Worm (Caenorhabditis elegans) whole organism, L1 larva: ENCODE data around the gene C04A2.15.
A peak's percentile ranks its signal among the peaks of the same experiment; 100 is the strongest.

Source experiments
- C04F5.9 ChIP-seq: sonication (generic microtip); optimal IDR thresholded peaks from 2 replicates; lab custom pipeline; 2016; ENCODE audit warnings: missing genetic modification characterization, missing compliant biosample characterization
- Y116A8C.19 ChIP-seq: sonication (generic microtip); optimal IDR thresholded peaks from 2 replicates; lab custom pipeline; 2016; ENCODE audit warnings: missing compliant biosample characterization, missing genetic modification characterization, borderline replicate concordance
- alr-1 ChIP-seq: fragments of 200-800 bp; sonication (Bioruptor generic); optimal IDR thresholded peaks from 2 replicates; lab custom pipeline; 2018; ENCODE audit warnings: borderline replicate concordance, mild to moderate bottlenecking, missing genetic modification characterization, missing compliant biosample characterization
- blmp-1 ChIP-seq: fragments of 150-350 bp; optimal IDR thresholded peaks from 2 replicates; lab custom pipeline; 2014; ENCODE audit warnings: missing biosample characterization, missing genetic modification characterization
- ceh-82 ChIP-seq, 3 experiments: fragments of 150-350 bp in 1 of 3; sonication (generic microtip) in 2 of 3; optimal IDR thresholded peaks; 2 replicates each; lab custom pipeline; 2014 to 2017; ENCODE audit warnings: missing biosample characterization in 3 of 3, missing genetic modification characterization in 3 of 3
- ceh-88 ChIP-seq: fragments of 200-800 bp; sonication (Bioruptor generic); IDR thresholded peaks from 2 replicates; pipeline ENCODE4 v1.3.6; 2022; ENCODE audit warnings: missing genetic modification characterization, missing compliant biosample characterization
- dsc-1 ChIP-seq: sonication (generic microtip); optimal IDR thresholded peaks from 2 replicates; lab custom pipeline; 2016; ENCODE audit warnings: mild to moderate bottlenecking, missing genetic modification characterization, missing compliant biosample characterization
- efl-1 ChIP-seq, 4 experiments: fragments of 150-350 bp; optimal IDR thresholded peaks in 3 of 4; peaks in 1 of 4; 1 replicate in 1 of 4; 2 replicates in 3 of 4; lab custom pipeline; 2014; ENCODE audit warnings: missing biosample characterization in 2 of 4, missing genetic modification characterization in 2 of 4, missing genetic modification reagents in 2 of 4
- efl-3 ChIP-seq: fragments of 200-800 bp; sonication (Bioruptor generic); optimal IDR thresholded peaks from 2 replicates; lab custom pipeline; 2018; ENCODE audit warnings: mild to moderate bottlenecking, missing genetic modification characterization, missing compliant biosample characterization
- egl-13 ChIP-seq: sonication (generic microtip); optimal IDR thresholded peaks from 2 replicates; lab custom pipeline; 2016; ENCODE audit warnings: missing genotype, missing genetic modification reagents, missing genetic modification characterization, missing compliant biosample characterization
- egl-27 ChIP-seq, 2 experiments: fragments of 150-350 bp in 1 of 2; sonication (generic microtip); optimal IDR thresholded peaks; 3 replicates each; lab custom pipeline; 2017 to 2018; ENCODE audit warnings: missing biosample characterization in 2 of 2, missing genetic modification characterization in 2 of 2, missing genetic modification reagents in 2 of 2
- fkh-10 ChIP-seq: sonication (generic microtip); optimal IDR thresholded peaks from 2 replicates; lab custom pipeline; 2017; ENCODE audit warnings: missing biosample characterization, missing genetic modification reagents, missing genetic modification characterization
- fkh-8 ChIP-seq: sonication (generic microtip); optimal IDR thresholded peaks from 2 replicates; lab custom pipeline; 2016; ENCODE audit warnings: mild to moderate bottlenecking, missing genetic modification characterization, missing compliant biosample characterization
- fos-1 ChIP-seq: fragments of 150-350 bp; optimal IDR thresholded peaks from 2 replicates; lab custom pipeline; 2014; ENCODE audit warnings: missing biosample characterization, missing genetic modification characterization
- grh-1 ChIP-seq: fragments of 200-800 bp; sonication (Bioruptor generic); IDR thresholded peaks from 2 replicates; pipeline ENCODE4 v1.3.6; 2022; ENCODE audit warnings: missing genetic modification reagents, missing genetic modification characterization, missing compliant biosample characterization
- hlh-4 ChIP-seq: sonication (generic microtip); optimal IDR thresholded peaks from 2 replicates; lab custom pipeline; 2016; ENCODE audit warnings: mild to moderate bottlenecking, missing genetic modification characterization, missing compliant biosample characterization
- lin-14 ChIP-seq: fragments of 200-800 bp; sonication (Bioruptor generic); optimal IDR thresholded peaks from 2 replicates; lab custom pipeline; 2018; ENCODE audit warnings: mild to moderate bottlenecking, missing genetic modification characterization, moderate library complexity, missing compliant biosample characterization
- lin-15B ChIP-seq: fragments of 150-350 bp; sonication (generic microtip); optimal IDR thresholded peaks from 3 replicates; lab custom pipeline; 2014; ENCODE audit warnings: missing biosample characterization, missing genetic modification characterization
- lin-39 ChIP-seq: fragments of 150-350 bp; optimal IDR thresholded peaks from 2 replicates; lab custom pipeline; 2014; ENCODE audit warnings: missing biosample characterization, missing genetic modification reagents, missing genetic modification characterization
- lir-3 ChIP-seq: sonication (generic microtip); optimal IDR thresholded peaks from 2 replicates; lab custom pipeline; 2016; ENCODE audit warnings: mild to moderate bottlenecking, missing genetic modification characterization, moderate library complexity, missing compliant biosample characterization; ENCODE audit not compliant: poor library complexity
- mab-9 ChIP-seq: fragments of 200-800 bp; sonication (Bioruptor generic); IDR thresholded peaks from 2 replicates; pipeline ENCODE4 v1.3.6; 2022; ENCODE audit warnings: missing genetic modification reagents, missing genetic modification characterization, missing compliant biosample characterization
- mdl-1 ChIP-seq, 2 experiments: fragments of 150-350 bp; optimal IDR thresholded peaks; 2 replicates each; lab custom pipeline; 2014 to 2017; ENCODE audit warnings: missing biosample characterization in 2 of 2, missing genetic modification characterization in 2 of 2, inconsistent platforms in 1 of 2
- nhr-11 ChIP-seq: fragments of 150-350 bp; optimal IDR thresholded peaks from 2 replicates; lab custom pipeline; 2014; ENCODE audit warnings: missing biosample characterization, missing genetic modification characterization
- nhr-19 ChIP-seq: fragments of 200-800 bp; sonication (Bioruptor generic); conservative IDR thresholded peaks from 2 replicates; pipeline ENCODE4 v1.3.6; 2022; ENCODE audit warnings: missing genetic modification characterization, missing compliant biosample characterization
- nhr-47 ChIP-seq: sonication (generic microtip); optimal IDR thresholded peaks from 2 replicates; lab custom pipeline; 2016; ENCODE audit warnings: mild to moderate bottlenecking, missing genetic modification characterization, moderate library complexity, missing compliant biosample characterization
- nhr-71 ChIP-seq: sonication (generic microtip); optimal IDR thresholded peaks from 2 replicates; lab custom pipeline; 2016; ENCODE audit warnings: mild to moderate bottlenecking, missing genetic modification characterization, moderate library complexity, missing compliant biosample characterization
- nhr-77 ChIP-seq: fragments of 150-350 bp; optimal IDR thresholded peaks from 2 replicates; lab custom pipeline; 2014; ENCODE audit warnings: missing biosample characterization, missing genetic modification characterization
- nhr-85 ChIP-seq: sonication (generic microtip); peaks from one replicate; lab custom pipeline; 2016; ENCODE audit warnings: missing genetic modification characterization, inconsistent platforms, missing compliant biosample characterization
- nhr-90 ChIP-seq: sonication (generic microtip); optimal IDR thresholded peaks from 2 replicates; lab custom pipeline; 2016; ENCODE audit warnings: mild to moderate bottlenecking, missing genetic modification characterization, missing compliant biosample characterization; ENCODE audit not compliant: poor library complexity
- pax-3 ChIP-seq: fragments of 200-800 bp; sonication (Bioruptor generic); optimal IDR thresholded peaks from 2 replicates; lab custom pipeline; 2018; ENCODE audit warnings: mild to moderate bottlenecking, missing genetic modification characterization, moderate library complexity, missing compliant biosample characterization
- rnt-1 ChIP-seq: sonication (generic microtip); optimal IDR thresholded peaks from 2 replicates; lab custom pipeline; 2016; ENCODE audit warnings: mild to moderate bottlenecking, missing genetic modification characterization, moderate library complexity, missing compliant biosample characterization
- skn-1 ChIP-seq: fragments of 150-350 bp; optimal IDR thresholded peaks from 2 replicates; lab custom pipeline; 2014; ENCODE audit warnings: missing biosample characterization, missing genetic modification characterization
- snpc-4 ChIP-seq: fragments of 150-350 bp; optimal IDR thresholded peaks from 2 replicates; lab custom pipeline; 2014; ENCODE audit warnings: missing biosample characterization, missing genetic modification characterization
- sptf-1 ChIP-seq: fragments of 150-350 bp; optimal IDR thresholded peaks from 2 replicates; lab custom pipeline; 2014; ENCODE audit warnings: missing biosample characterization, missing genetic modification characterization
- sup-37 ChIP-seq: fragments of 200-800 bp; sonication (Bioruptor generic); optimal IDR thresholded peaks from 2 replicates; lab custom pipeline; 2018; ENCODE audit warnings: mild to moderate bottlenecking, missing genetic modification characterization, missing compliant biosample characterization
- swsn-7 ChIP-seq: sonication (generic microtip); optimal IDR thresholded peaks from 2 replicates; lab custom pipeline; 2016; ENCODE audit warnings: missing genetic modification characterization, missing compliant biosample characterization
- tbx-2 ChIP-seq: sonication (generic microtip); optimal IDR thresholded peaks from 2 replicates; lab custom pipeline; 2016; ENCODE audit warnings: missing genetic modification characterization, missing compliant biosample characterization
- tlp-1 ChIP-seq: fragments of 150-350 bp; optimal IDR thresholded peaks from 2 replicates; lab custom pipeline; 2014; ENCODE audit warnings: missing biosample characterization, missing genetic modification characterization
- unc-130 ChIP-seq: fragments of 150-350 bp; optimal IDR thresholded peaks from 2 replicates; lab custom pipeline; 2017; ENCODE audit warnings: missing biosample characterization, missing genetic modification characterization, inconsistent platforms
- unc-30 ChIP-seq: sonication (generic microtip); optimal IDR thresholded peaks from 2 replicates; lab custom pipeline; 2017; ENCODE audit warnings: missing biosample characterization, missing genetic modification characterization
- vab-15 ChIP-seq: sonication (generic microtip); optimal IDR thresholded peaks from 2 replicates; lab custom pipeline; 2017; ENCODE audit warnings: missing genotype, mild to moderate bottlenecking, missing genetic modification characterization, missing compliant biosample characterization
- zag-1 ChIP-seq: fragments of 150-350 bp; optimal IDR thresholded peaks from 2 replicates; lab custom pipeline; 2014; ENCODE audit warnings: missing biosample characterization, missing genetic modification characterization
- ztf-4 ChIP-seq: fragments of 150-350 bp; optimal IDR thresholded peaks from 2 replicates; lab custom pipeline; 2014; ENCODE audit warnings: missing biosample characterization, missing genetic modification characterization

Gene C04A2.15

DNA sequence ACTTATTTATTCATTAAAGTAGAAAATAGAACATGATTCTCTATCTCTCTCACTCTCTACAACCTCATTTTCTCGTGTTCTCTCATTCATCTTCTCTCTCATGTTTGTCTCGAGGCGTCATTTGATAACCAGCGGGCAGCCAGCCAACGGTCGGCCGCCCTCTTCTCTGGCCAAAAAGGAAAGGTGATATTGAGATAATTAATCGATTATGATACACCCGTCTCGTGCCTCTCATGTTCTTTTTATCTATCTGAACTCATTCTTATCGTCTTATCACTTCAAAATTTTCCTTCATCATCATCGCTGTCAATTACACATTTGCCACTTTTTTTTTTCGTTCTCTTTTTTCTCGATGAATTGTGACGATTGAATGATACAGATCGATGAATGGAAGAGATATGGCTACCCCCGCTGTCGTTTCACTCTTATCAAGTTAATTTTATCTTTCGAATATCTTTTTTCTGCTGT lies 9.4 kb upstream of the C04A2.15 start (continued):
- TF ChIP-seq mdl-1 (tag; optimal IDR thresholded peaks at IDR 0.05; lab: Kevin White, UChicago) (peak in 1 of 2 experiments; percentile 78), sup-37 (GFP tag; lab: Kevin White, UChicago) (no peak), tbx-2 (tag; lab: Kevin White, UChicago) (peak; percentile 85), tlp-1 (tag; lab: Kevin White, UChicago) (peak; percentile 16), fos-1 (tag; lab: Kevin White, UChicago) (peak; percentile 11), lin-39 (tag; lab: Kevin White, UChicago) (no peak), swsn-7 (tag; lab: Kevin White, UChicago) (peak; percentile 30), dsc-1 (tag; lab: Kevin White, UChicago) (peak; percentile 58)

DNA sequence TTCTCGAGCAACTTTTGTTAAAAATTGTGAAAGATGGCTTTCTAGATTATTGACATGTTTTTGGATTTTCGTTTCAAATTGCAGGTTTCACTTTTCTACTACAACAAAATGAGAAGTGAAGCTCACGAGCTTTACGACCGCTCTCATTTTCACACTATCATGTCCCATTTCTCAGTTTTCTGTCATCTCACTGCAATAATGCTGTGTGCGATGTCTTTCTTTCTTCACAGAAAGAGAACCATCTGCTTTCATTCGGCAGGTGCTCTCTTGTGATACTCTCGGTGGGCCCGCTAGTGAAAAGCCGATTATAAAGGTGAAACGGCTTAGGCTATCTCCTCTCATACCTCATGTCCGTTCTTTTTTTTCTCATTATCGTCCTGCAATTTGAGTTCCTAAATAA lies 8.8 kb upstream of the C04A2.15 start:
- TF ChIP-seq nhr-85 (tag; lab: Kevin White, UChicago) (no peak), egl-27 (tag; optimal IDR thresholded peaks at IDR 0.05; lab: Kevin White, UChicago) (peak in 1 of 2 experiments; percentile 45), rnt-1 (tag; lab: Kevin White, UChicago) (peak; percentile 47), nhr-77 (tag; lab: Kevin White, UChicago) (no peak), fos-1 (tag; lab: Kevin White, UChicago) (no peak)

DNA sequence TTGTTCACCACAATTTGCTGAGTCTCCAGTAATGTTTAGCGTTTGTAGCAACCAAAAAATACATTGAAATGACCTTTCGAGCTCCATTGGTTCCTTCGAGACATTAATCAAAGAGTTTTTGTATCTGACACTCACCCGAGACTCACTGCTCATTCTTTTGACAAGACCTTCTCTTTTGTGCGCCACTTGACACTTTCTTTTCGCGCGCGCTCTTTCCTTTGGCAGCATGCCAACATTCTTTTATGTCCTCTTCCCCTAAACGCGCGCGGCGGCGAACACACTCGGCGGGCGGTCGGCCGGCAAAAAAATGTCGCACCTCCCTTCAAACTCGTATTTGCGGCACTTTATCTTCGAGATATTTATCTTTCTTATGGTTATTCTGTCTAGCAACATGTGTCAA lies 8.4 kb upstream of the C04A2.15 start:
- TF ChIP-seq C04F5.9 (no peak), rnt-1 (tag; lab: Kevin White, UChicago) (no peak), fos-1 (tag; lab: Kevin White, UChicago) (no peak), lin-14 (GFP tag; lab: Kevin White, UChicago) (peak; percentile 66), unc-130 (tag; lab: Kevin White, UChicago) (no peak), alr-1 (tag; lab: Kevin White, UChicago) (no peak), nhr-85 (tag; lab: Kevin White, UChicago) (peak; percentile 62), ceh-82 (tag; optimal IDR thresholded peaks at IDR 0.05; lab: Kevin White, UChicago) (peak in 1 of 3 experiments; percentile 7), blmp-1 (peak; percentile 15), hlh-4 (tag; lab: Kevin White, UChicago) (no peak)

DNA sequence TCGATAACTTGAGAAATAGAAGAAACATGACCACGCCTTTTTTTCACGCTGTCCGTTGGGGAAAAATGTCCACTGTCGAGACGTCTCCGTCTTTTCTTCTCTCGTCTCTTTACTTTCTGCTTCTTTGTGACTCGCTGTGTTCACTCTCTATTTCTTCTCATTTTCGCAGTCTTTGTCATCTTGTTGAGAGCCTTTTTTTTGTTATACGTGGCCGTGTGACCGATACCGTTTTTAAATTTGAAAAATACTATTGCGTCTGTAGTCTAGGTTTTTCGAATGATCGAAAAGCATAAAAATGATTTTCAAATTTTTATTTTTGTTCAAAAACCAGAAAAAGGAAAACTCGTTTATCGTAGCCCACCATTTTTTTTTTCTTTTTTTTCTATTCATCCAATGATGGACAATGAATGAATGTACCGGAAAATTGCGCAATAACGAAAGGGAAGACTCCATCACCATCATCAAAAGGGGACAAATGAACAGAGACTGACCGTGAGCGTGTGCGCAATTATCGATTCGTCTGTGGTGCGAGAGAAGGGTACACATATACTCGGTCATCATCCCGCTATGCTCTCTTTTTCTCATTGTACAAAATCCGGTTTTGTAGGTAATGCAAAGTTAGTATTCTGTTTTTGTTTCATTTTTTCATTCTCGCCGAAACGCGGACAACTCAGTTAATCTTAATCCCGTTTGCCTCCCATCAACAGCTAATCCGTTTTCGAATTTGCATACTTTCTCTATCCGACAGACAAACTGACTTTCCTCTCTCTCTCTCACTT lies 7.6 kb upstream of the C04A2.15 start:
- no peak for TF ChIP-seq ceh-88 (GFP tag; lab: Robert Waterston, UW)
- no peak for TF ChIP-seq pax-3 (tag; lab: Kevin White, UChicago)
- TF ChIP-seq C04F5.9: no peak
- no peak for TF ChIP-seq lin-39 (tag; lab: Kevin White, UChicago)
- no peak for TF ChIP-seq nhr-19 (GFP tag; lab: Robert Waterston, UW)
- TF ChIP-seq lin-15B (tag; lab: Kevin White, UChicago): no peak
- TF ChIP-seq nhr-11: no peak
- TF ChIP-seq nhr-47 (tag; lab: Kevin White, UChicago): no peak
- no peak for TF ChIP-seq vab-15
- peak; percentile 61 for TF ChIP-seq skn-1 (tag; lab: Kevin White, UChicago)
- no peak for TF ChIP-seq lir-3 (tag; lab: Kevin White, UChicago)
- no peak for TF ChIP-seq nhr-90 (tag; lab: Kevin White, UChicago)
- TF ChIP-seq efl-3 (GFP tag; lab: Kevin White, UChicago): no peak
- TF ChIP-seq tbx-2 (tag; lab: Kevin White, UChicago): no peak
- no peak for TF ChIP-seq ztf-4 (tag; lab: Kevin White, UChicago)
- TF ChIP-seq zag-1 (tag; lab: Kevin White, UChicago): no peak
- peak in 1 of 2 experiments; percentile 11 for TF ChIP-seq efl-1 (optimal IDR thresholded peaks at IDR 0.05; lab: Kevin White, UChicago)
- TF ChIP-seq efl-1 (GFP tag; optimal IDR thresholded peaks at IDR 0.05 in 1 of 2; lab: Kevin White, UChicago): peak in 1 of 2 experiments; percentile 42
- peak; percentile 21; the same call in 1 of the 2 replicates for TF ChIP-seq grh-1 (GFP tag; lab: Robert Waterston, UW)
- TF ChIP-seq snpc-4 (tag; lab: Kevin White, UChicago): peak; percentile 40
- no peak for TF ChIP-seq egl-13
- TF ChIP-seq sup-37 (GFP tag; lab: Kevin White, UChicago): no peak
- no peak for TF ChIP-seq dsc-1 (tag; lab: Kevin White, UChicago)
- no peak for TF ChIP-seq sptf-1 (tag; lab: Kevin White, UChicago)
- no peak for TF ChIP-seq unc-30
- TF ChIP-seq mab-9: no peak
- TF ChIP-seq fkh-8 (tag; lab: Kevin White, UChicago): no peak
- no peak for TF ChIP-seq fkh-10 (GFP tag; lab: Kevin White, UChicago)
- no peak for TF ChIP-seq fos-1 (tag; lab: Kevin White, UChicago)
- no peak for TF ChIP-seq nhr-71
- peak; percentile 14 for TF ChIP-seq rnt-1 (tag; lab: Kevin White, UChicago)
- TF ChIP-seq Y116A8C.19 (tag; lab: Kevin White, UChicago): no peak
